Worm (Caenorhabditis elegans): ENCODE results near the gene dhhc-8.

dhhc-8 gene

ce11 chrIII:13061136-13061535 is 46.3 kb upstream of the dhhc-8 start (continued):
- TF ChIP-seq pag-3 (tag; optimal IDR thresholded peaks at IDR 0.05; ENCODE audit: borderline replicate concordance): no peak
- no peak for TF ChIP-seq ceh-34 (tag; optimal IDR thresholded peaks at IDR 0.05)
- no peak for TF ChIP-seq ceh-6 (GFP tag; optimal IDR thresholded peaks at IDR 0.05)
- TF ChIP-seq unc-3 (GFP tag; conservative IDR thresholded peaks at IDR 0.05): no peak
- peak; percentile 19 for TF ChIP-seq unc-3 (tag; optimal IDR thresholded peaks at IDR 0.05)
- no peak for TF ChIP-seq sox-4 (tag; optimal IDR thresholded peaks at IDR 0.05)
- no peak for TF ChIP-seq lim-6 (tag; optimal IDR thresholded peaks at IDR 0.05)
- TF ChIP-seq ceh-45 (GFP tag; IDR thresholded peaks at IDR 0.05): no peak
- peak; percentile 96 for TF ChIP-seq unc-42 (tag; optimal IDR thresholded peaks at IDR 0.05)
- TF ChIP-seq sdc-2 (tag; optimal IDR thresholded peaks at IDR 0.05): no peak
- no peak for TF ChIP-seq nhr-11 (tag; optimal IDR thresholded peaks at IDR 0.05)
- TF ChIP-seq ama-1 (optimal IDR thresholded peaks at IDR 0.05): peak; percentile 95
- no peak for TF ChIP-seq che-1 (tag; optimal IDR thresholded peaks at IDR 0.05)
- no peak for TF ChIP-seq rnt-1 (tag; optimal IDR thresholded peaks at IDR 0.05)
- TF ChIP-seq nfya-1 (tag; optimal IDR thresholded peaks at IDR 0.05): peak; percentile 82
- TF ChIP-seq hlh-8 (tag; optimal IDR thresholded peaks at IDR 0.05): no peak
- TF ChIP-seq ceh-48 (tag; optimal IDR thresholded peaks at IDR 0.05): no peak
- TF ChIP-seq pax-1 (tag; optimal IDR thresholded peaks at IDR 0.05): peak; percentile 82
- no peak for TF ChIP-seq unc-86 (tag; optimal IDR thresholded peaks at IDR 0.05)
- no peak for TF ChIP-seq C08G9.2 (tag; optimal IDR thresholded peaks at IDR 0.05)
- TF ChIP-seq ceh-24 (tag; optimal IDR thresholded peaks at IDR 0.05): no peak
- TF ChIP-seq ceh-18 (tag; optimal IDR thresholded peaks at IDR 0.05): peak; percentile 60
- no peak for TF ChIP-seq mec-3 (tag; optimal IDR thresholded peaks at IDR 0.05; ENCODE audit: borderline replicate concordance)
- TF ChIP-seq T23F11.4 (GFP tag; optimal IDR thresholded peaks at IDR 0.05): no peak
- TF ChIP-seq hlh-6 (tag; optimal IDR thresholded peaks at IDR 0.05): no peak
- TF ChIP-seq unc-55 (GFP tag; optimal IDR thresholded peaks at IDR 0.05): peak; percentile 89
- no peak for TF ChIP-seq ahr-1 (tag; optimal IDR thresholded peaks at IDR 0.05)

ce11 chrIII:13061734-13062133 is 45.7 kb upstream of the dhhc-8 start:
- TF ChIP-seq madf-2 (tag; optimal IDR thresholded peaks at IDR 0.05) (peak; percentile 6), unc-42 (tag; optimal IDR thresholded peaks at IDR 0.05) (no peak)

DNA sequence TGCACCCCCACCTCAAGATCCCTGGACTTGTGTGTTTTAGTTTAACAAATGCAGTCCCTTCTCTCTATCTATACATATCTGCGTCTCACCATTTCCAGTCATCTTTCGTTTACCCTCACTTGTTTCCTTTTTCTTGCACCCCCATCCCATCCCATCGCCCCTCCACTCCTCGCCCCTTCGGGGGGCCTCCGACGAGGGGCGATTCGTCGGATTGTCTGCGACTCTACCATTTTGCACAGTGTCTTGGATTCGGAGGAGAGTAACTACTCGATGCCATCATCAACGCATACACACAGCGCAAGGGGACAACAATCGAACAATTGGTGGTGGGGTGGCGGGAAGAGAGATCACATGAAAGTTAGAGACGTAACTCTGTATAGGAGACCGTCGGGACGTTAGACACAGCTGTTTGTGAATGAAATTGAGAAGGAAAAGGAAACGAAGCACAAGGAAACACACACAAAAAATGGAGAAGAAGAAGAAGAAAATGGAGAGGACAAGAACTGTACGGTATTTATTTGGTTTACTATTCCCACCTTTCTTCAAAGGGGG is 44.9 kb upstream of the dhhc-8 start:
- no peak for TF ChIP-seq gmeb-2 (tag; optimal IDR thresholded peaks at IDR 0.05)
- peak; percentile 86 for TF ChIP-seq ceh-2 (tag; optimal IDR thresholded peaks at IDR 0.05)
- peak; percentile 61 for TF ChIP-seq che-1 (tag; optimal IDR thresholded peaks at IDR 0.05)
- no peak for TF ChIP-seq K09A11.1 (tag; optimal IDR thresholded peaks at IDR 0.05; ENCODE audit: insufficient read depth)
- peak; percentile 96 for TF ChIP-seq unc-55 (GFP tag; optimal IDR thresholded peaks at IDR 0.05)
- TF ChIP-seq hlh-15 (tag; optimal IDR thresholded peaks at IDR 0.05): peak; percentile 51
- peak; percentile 99 for TF ChIP-seq ceh-18 (tag; optimal IDR thresholded peaks at IDR 0.05)
- TF ChIP-seq npax-4 (tag; optimal IDR thresholded peaks at IDR 0.05): no peak
- TF ChIP-seq ceh-24 (tag; optimal IDR thresholded peaks at IDR 0.05): no peak
- peak; percentile 92 for TF ChIP-seq ceh-19 (GFP tag; optimal IDR thresholded peaks at IDR 0.05)
- no peak for TF ChIP-seq pax-1 (tag; optimal IDR thresholded peaks at IDR 0.05)
- peak; percentile 74 for TF ChIP-seq unc-86 (tag; optimal IDR thresholded peaks at IDR 0.05)
- peak; percentile 64 for TF ChIP-seq C08G9.2 (tag; optimal IDR thresholded peaks at IDR 0.05)
- peak; percentile 79 for TF ChIP-seq unc-42 (tag; optimal IDR thresholded peaks at IDR 0.05)
- TF ChIP-seq ref-2 (tag; optimal IDR thresholded peaks at IDR 0.05): peak; percentile 95
- TF ChIP-seq ceh-22 (tag; optimal IDR thresholded peaks at IDR 0.05): peak; percentile 96
- TF ChIP-seq rnt-1 (tag; optimal IDR thresholded peaks at IDR 0.05): peak; percentile 96
- TF ChIP-seq ceh-31 (tag; optimal IDR thresholded peaks at IDR 0.05): peak; percentile 96
- TF ChIP-seq nhr-11 (tag; optimal IDR thresholded peaks at IDR 0.05): no peak
- peak; percentile 23 for TF ChIP-seq fkh-10 (GFP tag; optimal IDR thresholded peaks at IDR 0.05)
- TF ChIP-seq ceh-14 (tag; optimal IDR thresholded peaks at IDR 0.05): peak; percentile 84
- peak; percentile 2 for TF ChIP-seq ztf-16 (tag; optimal IDR thresholded peaks at IDR 0.05)
- TF ChIP-seq odd-2 (tag; optimal IDR thresholded peaks at IDR 0.05): peak; percentile 16
- no peak for TF ChIP-seq sox-4 (tag; optimal IDR thresholded peaks at IDR 0.05)
- peak; percentile 87 for TF ChIP-seq pha-2 (tag; optimal IDR thresholded peaks at IDR 0.05)
- peak; percentile 13 for TF ChIP-seq elt-2 (tag; optimal IDR thresholded peaks at IDR 0.05)
- TF ChIP-seq hlh-8 (tag; optimal IDR thresholded peaks at IDR 0.05): peak; percentile 74
- peak; percentile 86 for TF ChIP-seq sdc-2 (tag; optimal IDR thresholded peaks at IDR 0.05)
- peak; percentile 58 for TF ChIP-seq dve-1 (tag; optimal IDR thresholded peaks at IDR 0.05)
- TF ChIP-seq lim-6 (tag; optimal IDR thresholded peaks at IDR 0.05): peak; percentile 54
- TF ChIP-seq elt-4 (tag; optimal IDR thresholded peaks at IDR 0.05): no peak
- TF ChIP-seq lin-11 (tag; optimal IDR thresholded peaks at IDR 0.05): peak; percentile 31
- TF ChIP-seq zip-5 (tag; optimal IDR thresholded peaks at IDR 0.05): no peak
- peak; percentile 66 for TF ChIP-seq ama-1 (optimal IDR thresholded peaks at IDR 0.05)
- peak; percentile 48 for TF ChIP-seq eyg-1 (tag; optimal IDR thresholded peaks at IDR 0.05)
